Fruit fly (Drosophila melanogaster): Measurements from ENCODE around the gene plum.

dm6 chr3R:26549561-26550223, 14.7 kb upstream of the plum start:
- TF ChIP-seq pan (optimal IDR thresholded peaks at IDR 0.05) (no peak), usp (GFP tag; optimal IDR thresholded peaks at IDR 0.05) (no peak), psq (optimal IDR thresholded peaks at IDR 0.05) (no peak), Dll (optimal IDR thresholded peaks at IDR 0.05) (no peak), CG8478 (optimal IDR thresholded peaks at IDR 0.05) (no peak), EcR (GFP tag; optimal IDR thresholded peaks at IDR 0.05) (no peak)

Data from whole organism.